Worm (Caenorhabditis elegans): ENCODE data around the gene Y12A6A.1.

Y12A6A.1 gene

ce11 chrX:13591175-13591574 lies 30.4 kb downstream of the Y12A6A.1 start, which contains the start of gene col-44:
col-44 (plus strand) TSS chrX:13591475.
- no peak for TF ChIP-seq lir-3 (tag; optimal IDR thresholded peaks at IDR 0.05; ENCODE audit: poor library complexity)
- no peak for TF ChIP-seq skn-1 (tag; optimal IDR thresholded peaks at IDR 0.05)
- no peak for TF ChIP-seq unc-86 (tag; optimal IDR thresholded peaks at IDR 0.05)
- TF ChIP-seq lsy-2 (tag; optimal IDR thresholded peaks at IDR 0.05) = no peak
- no peak for TF ChIP-seq nhr-90 (tag; optimal IDR thresholded peaks at IDR 0.05; ENCODE audit: poor library complexity)
- TF ChIP-seq unc-130 (tag; optimal IDR thresholded peaks at IDR 0.05) = no peak
- no peak for TF ChIP-seq vab-15 (tag; optimal IDR thresholded peaks at IDR 0.05)
- no peak for TF ChIP-seq elt-3 (tag; optimal IDR thresholded peaks at IDR 0.05)
- no peak for TF ChIP-seq ceh-88 (GFP tag; IDR thresholded peaks at IDR 0.05)
- no peak for TF ChIP-seq nhr-77 (tag; optimal IDR thresholded peaks at IDR 0.05)
- no peak for TF ChIP-seq ceh-90 (tag; optimal IDR thresholded peaks at IDR 0.05)

- TF ChIP-seq nhr-47 (tag; optimal IDR thresholded peaks at IDR 0.05) (no peak), grh-1 (GFP tag; IDR thresholded peaks at IDR 0.05) (0 out of 2 replicates have a peak, but pooled peaks have one; percentile 17)
Observed at ce11 chrX:13590688-13591087, 30.8 kb downstream of the Y12A6A.1 start.

ce11 chrX:13589735-13590134 lies 31.8 kb downstream of the Y12A6A.1 start, which contains the start of gene col-9:
col-9 (plus strand) TSS chrX:13590035.
- TF ChIP-seq mdl-1 (tag; optimal IDR thresholded peaks at IDR 0.05) (no peak), mef-2 (tag; optimal IDR thresholded peaks at IDR 0.05) (no peak), ets-5 (GFP tag; IDR thresholded peaks at IDR 0.05) (no peak), efl-1 (optimal IDR thresholded peaks at IDR 0.05) (no peak), efl-1 (GFP tag; optimal IDR thresholded peaks at IDR 0.05 in 1 of 2) (peak in 1 of 2 experiments; percentile 80), F16B12.6 (tag; optimal IDR thresholded peaks at IDR 0.05) (no peak), nhr-20 (tag; optimal IDR thresholded peaks at IDR 0.05) (no peak)

ce11 chrX:13584725-13585371 lies 36.7 kb downstream of the Y12A6A.1 start, which contains the start of gene unc-84:
unc-84 (plus strand) TSS chrX:13584775.
- TF ChIP-seq alr-1 (tag; optimal IDR thresholded peaks at IDR 0.05; ENCODE audit: borderline replicate concordance) (no peak), nhr-71 (tag; optimal IDR thresholded peaks at IDR 0.05) (peak; percentile 39), dpl-1 (GFP tag; optimal IDR thresholded peaks at IDR 0.05) (peak; percentile 54 to 78 (median 68)), C04F5.9 (tag; optimal IDR thresholded peaks at IDR 0.05) (no peak), nhr-20 (tag; optimal IDR thresholded peaks at IDR 0.05) (peak; percentile 10), lin-14 (GFP tag; optimal IDR thresholded peaks at IDR 0.05) (peak; percentile 18), isw-1 (GFP tag; IDR thresholded peaks at IDR 0.05) (no peak), ceh-90 (tag; optimal IDR thresholded peaks at IDR 0.05) (peak; percentile 38), ztf-4 (tag; optimal IDR thresholded peaks at IDR 0.05) (no peak), fkh-8 (tag; optimal IDR thresholded peaks at IDR 0.05) (peak; percentile 8), nhr-90 (tag; optimal IDR thresholded peaks at IDR 0.05; ENCODE audit: poor library complexity) (peak; percentile 30), ztf-11 (tag; optimal IDR thresholded peaks at IDR 0.05) (peak in 1 of 2 experiments; percentile 35), efl-1 (optimal IDR thresholded peaks at IDR 0.05) (peak; percentile 11 to 74), efl-1 (GFP tag; optimal IDR thresholded peaks at IDR 0.05 in 1 of 2) (peak; percentile 79 to 97), lir-3 (tag; optimal IDR thresholded peaks at IDR 0.05; ENCODE audit: poor library complexity) (no peak), unc-130 (tag; optimal IDR thresholded peaks at IDR 0.05) (no peak), swsn-7 (tag; optimal IDR thresholded peaks at IDR 0.05) (peak; percentile 2), nhr-11 (tag; optimal IDR thresholded peaks at IDR 0.05) (no peak), nhr-76 (tag; optimal IDR thresholded peaks at IDR 0.05) (no peak), snpc-4 (tag; optimal IDR thresholded peaks at IDR 0.05) (no peak), unc-62 (GFP tag; optimal IDR thresholded peaks at IDR 0.05) (no peak), nhr-47 (tag; optimal IDR thresholded peaks at IDR 0.05) (peak; percentile 49), rnt-1 (tag; optimal IDR thresholded peaks at IDR 0.05) (peak; percentile 59), tbx-2 (tag; optimal IDR thresholded peaks at IDR 0.05) (peak; percentile 14), lin-35 (GFP tag; optimal IDR thresholded peaks at IDR 0.05) (peak; percentile 45 to 77), elt-3 (tag; optimal IDR thresholded peaks at IDR 0.05) (no peak), ceh-8 (GFP tag; optimal IDR thresholded peaks at IDR 0.05) (no peak), nhr-85 (tag) (peak; percentile 58)
